Worm (Caenorhabditis elegans) whole organism, early embryonic: Measurements from ENCODE around the gene btb-20.

ENCODE experiments used
- B0310.2 ChIP-seq: sonication (generic microtip); optimal IDR thresholded peaks from 2 replicates; lab custom pipeline; 2016; ENCODE audit warnings: mild to moderate bottlenecking, missing genetic modification characterization, missing compliant biosample characterization
- aly-1 ChIP-seq: sonication (generic microtip); optimal IDR thresholded peaks from 2 replicates; lab custom pipeline; 2016; ENCODE audit warnings: missing genetic modification characterization, missing compliant biosample characterization
- ama-1 ChIP-seq: fragments of 150-350 bp; optimal IDR thresholded peaks from 2 replicates; lab custom pipeline; 2014
- ceh-13 ChIP-seq: fragments of 200-800 bp; sonication (Bioruptor generic); optimal IDR thresholded peaks from 2 replicates; lab custom pipeline; 2018; ENCODE audit warnings: mild to moderate bottlenecking, missing genetic modification characterization, missing compliant biosample characterization
- ets-7 ChIP-seq: sonication (generic microtip); optimal IDR thresholded peaks from 2 replicates; lab custom pipeline; 2016; ENCODE audit warnings: missing genotype, missing genetic modification characterization, missing compliant biosample characterization
- flt-1 ChIP-seq: fragments of 200-800 bp; sonication (Bioruptor generic); IDR thresholded peaks from 2 replicates; pipeline ENCODE4 v1.3.6; 2022; ENCODE audit warnings: missing genetic modification characterization, missing compliant biosample characterization
- hmbx-1 ChIP-seq: sonication (generic microtip); optimal IDR thresholded peaks from 2 replicates; lab custom pipeline; 2016; ENCODE audit warnings: mild to moderate bottlenecking, missing genetic modification characterization, missing compliant biosample characterization
- hmg-4 ChIP-seq: fragments of 200-800 bp; sonication (Bioruptor generic); optimal IDR thresholded peaks from 2 replicates; lab custom pipeline; 2018; ENCODE audit warnings: mild to moderate bottlenecking, missing genetic modification characterization, missing compliant biosample characterization
- scrt-1 ChIP-seq: fragments of 200-800 bp; sonication (Bioruptor generic); IDR thresholded peaks from 2 replicates; pipeline ENCODE4 v1.3.6; 2022; ENCODE audit warnings: missing genetic modification characterization, missing compliant biosample characterization
- tbx-11 ChIP-seq: fragments of 200-800 bp; sonication (Bioruptor generic); IDR thresholded peaks from 2 replicates; pipeline ENCODE4 v1.3.6; 2022; ENCODE audit warnings: missing genetic modification characterization, missing compliant biosample characterization
- tbx-37 ChIP-seq: fragments of 200-800 bp; sonication (Bioruptor generic); conservative IDR thresholded peaks from 2 replicates; pipeline ENCODE4 v1.3.6; 2022; ENCODE audit warnings: missing genetic modification reagents, missing genetic modification characterization, missing compliant biosample characterization
- tra-4 ChIP-seq: sonication (generic microtip); optimal IDR thresholded peaks from 2 replicates; lab custom pipeline; 2017; ENCODE audit warnings: missing genetic modification characterization, missing compliant biosample characterization

- TF ChIP-seq hmbx-1 (tag; lab: Kevin White, UChicago) (no peak), tbx-11 (GFP tag; lab: Robert Waterston, UW) (no peak), ama-1 (lab: Kevin White, UChicago) (no peak), ceh-13 (no peak), B0310.2 (no peak), tra-4 (tag; lab: Kevin White, UChicago) (no peak), flt-1 (GFP tag; lab: Robert Waterston, UW) (no peak), scrt-1 (GFP tag; lab: Robert Waterston, UW) (no peak), ets-7 (no peak), tbx-37 (no peak), hmg-4 (GFP tag; lab: Kevin White, UChicago) (no peak), aly-1 (tag; lab: Kevin White, UChicago) (no peak)
These were observed 34.7 kb downstream of the btb-20 start, which contains the start of gene usp-14 for ce11 chrII:14488661-14489060.
